Worm (Caenorhabditis elegans): ENCODE results near the gene C09H10.4.

DNA sequence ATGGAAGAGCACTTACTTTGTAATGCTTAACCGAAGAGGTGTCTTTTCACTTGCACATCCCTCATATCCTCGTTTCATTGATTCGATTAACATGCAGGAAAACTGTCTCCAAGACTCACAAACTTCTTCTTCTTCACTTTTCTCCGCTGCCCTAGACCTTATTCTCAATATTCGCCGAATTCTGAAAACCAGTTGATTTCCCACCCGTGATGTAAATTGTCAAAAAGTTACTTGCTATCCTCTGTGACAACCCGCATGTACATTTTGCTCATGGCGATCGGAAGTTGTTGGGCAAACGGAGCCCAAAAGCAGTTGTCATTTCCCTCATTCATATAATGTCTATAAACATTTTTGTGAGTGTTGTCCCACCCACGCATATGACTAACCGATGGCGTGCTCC, 10.5 kb downstream of the C09H10.4 start:
- TF ChIP-seq pqm-1 (tag; optimal IDR thresholded peaks at IDR 0.05), result no peak
- no peak for TF ChIP-seq nhr-11 (tag; optimal IDR thresholded peaks at IDR 0.05)
- no peak for TF ChIP-seq mep-1 (tag; optimal IDR thresholded peaks at IDR 0.05)
- TF ChIP-seq elt-3 (tag; optimal IDR thresholded peaks at IDR 0.05), result no peak
- TF ChIP-seq nhr-84 (tag; optimal IDR thresholded peaks at IDR 0.05), result no peak
- TF ChIP-seq lin-39 (tag; optimal IDR thresholded peaks at IDR 0.05), result no peak
- no peak for TF ChIP-seq ces-1 (GFP tag; optimal IDR thresholded peaks at IDR 0.05)

Data from whole organism, L1 larva.